Worm (Caenorhabditis elegans) whole organism, L2 larva: Measurements from ENCODE around the gene act-3.

Experiments
- lsy-2 ChIP-seq, 2 experiments: fragments of 150-350 bp in 1 of 2; sonication (generic microtip) in 1 of 2; optimal IDR thresholded peaks; 2 replicates each; lab custom pipeline; 2014 to 2017; ENCODE audit warnings: missing biosample characterization in 2 of 2, missing genetic modification characterization in 2 of 2
- ztf-11 ChIP-seq: sonication (generic microtip); optimal IDR thresholded peaks from 2 replicates; lab custom pipeline; 2017; ENCODE audit warnings: missing biosample characterization, missing genetic modification characterization

ce11 chrV:11087119-11087518 is 12.8 kb upstream of the act-3 start:
- TF ChIP-seq ztf-11 (tag; lab: Kevin White, UChicago) (no peak), lsy-2 (tag; optimal IDR thresholded peaks at IDR 0.05; lab: Kevin White, UChicago) (no peak)
